Fruit fly (Drosophila melanogaster): ENCODE data around the gene KrT95D.
A peak's percentile ranks its signal among the peaks of the same experiment; 100 is the strongest.

dm6 chr3R:24010637-24011214 lies 20.9 kb downstream of the KrT95D start:
- TF ChIP-seq CG5204 (GFP tag; optimal IDR thresholded peaks at IDR 0.05), result no peak
- no peak for TF ChIP-seq kay (GFP tag; ENCODE audit: borderline replicate concordance)
- TF ChIP-seq CG7101 (tag; optimal IDR thresholded peaks at IDR 0.05), result no peak
- TF ChIP-seq CG1620 (GFP tag; optimal IDR thresholded peaks at IDR 0.05), result no peak
- no peak for TF ChIP-seq CG12768 (GFP tag; optimal IDR thresholded peaks at IDR 0.05)
- TF ChIP-seq CG11617 (GFP tag; optimal IDR thresholded peaks at IDR 0.05), result no peak
- no peak for TF ChIP-seq tj (GFP tag; optimal IDR thresholded peaks at IDR 0.05)
- no peak for TF ChIP-seq CG7045 (GFP tag; optimal IDR thresholded peaks at IDR 0.05)
- TF ChIP-seq cnc (optimal IDR thresholded peaks at IDR 0.05), result no peak
- TF ChIP-seq CG33017 (tag; optimal IDR thresholded peaks at IDR 0.05), result peak; percentile 1
- TF ChIP-seq Clk (GFP tag; optimal IDR thresholded peaks at IDR 0.05), result no peak
